Worm (Caenorhabditis elegans): ENCODE data around the gene rol-3.

DNA sequence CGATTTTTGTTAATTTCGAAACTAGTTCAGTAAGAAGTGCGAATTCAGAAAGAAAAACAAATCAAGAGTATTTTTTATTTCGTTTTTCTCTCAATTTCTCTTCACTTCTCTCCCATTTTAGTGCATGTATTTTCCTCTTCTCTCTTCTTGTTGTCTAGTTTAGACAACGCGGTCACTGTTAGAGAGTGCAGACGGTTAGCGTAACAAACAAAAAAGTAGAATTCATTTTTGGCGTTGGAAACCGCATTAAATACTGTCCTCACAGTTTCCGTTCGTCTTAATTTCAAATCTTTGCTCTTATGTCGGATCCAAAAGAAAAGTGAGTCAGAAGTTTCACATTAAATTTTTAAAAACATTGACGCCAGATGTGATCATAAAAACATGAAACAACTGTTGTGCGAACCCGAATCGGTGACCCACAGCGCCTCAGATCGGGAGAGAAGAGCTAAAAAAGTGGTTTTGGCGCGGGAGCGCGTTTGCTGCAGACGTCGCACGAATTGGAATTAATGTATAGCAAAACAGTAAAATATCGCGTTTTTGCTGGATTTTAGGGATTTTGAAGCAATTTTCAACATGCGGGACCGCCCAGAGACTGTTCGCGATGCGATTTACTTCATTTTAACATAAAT is 59.2 kb downstream of the rol-3 start, which contains the start of gene srp-7:
- TF ChIP-seq him-1 (tag; optimal IDR thresholded peaks at IDR 0.05): no peak
- TF ChIP-seq dao-5 (tag; optimal IDR thresholded peaks at IDR 0.05): no peak
- no peak for TF ChIP-seq W03F9.2 (tag; optimal IDR thresholded peaks at IDR 0.05)

Data from whole organism, L4/young adult.